Fruit fly (Drosophila melanogaster): ENCODE data around the gene CG42540.

CG42540 gene

dm6 chr3L:4548380-4548779 lies 7.5 kb upstream of the CG42540 start:
- TF ChIP-seq cnc (optimal IDR thresholded peaks at IDR 0.05) (no peak), CG33017 (tag; optimal IDR thresholded peaks at IDR 0.05) (no peak), ovo (GFP tag; optimal IDR thresholded peaks at IDR 0.05) (no peak), Crg-1 (GFP tag; optimal IDR thresholded peaks at IDR 0.05) (no peak), CG7045 (GFP tag; optimal IDR thresholded peaks at IDR 0.05) (no peak), CG14711 (tag; optimal IDR thresholded peaks at IDR 0.05) (no peak), Mnt (GFP tag; optimal IDR thresholded peaks at IDR 0.05) (no peak), kay (GFP tag; ENCODE audit: borderline replicate concordance) (no peak), cic (GFP tag; optimal IDR thresholded peaks at IDR 0.05) (no peak), tj (GFP tag; optimal IDR thresholded peaks at IDR 0.05) (no peak), pad (GFP tag; optimal IDR thresholded peaks at IDR 0.05) (no peak), CG11617 (GFP tag; optimal IDR thresholded peaks at IDR 0.05) (no peak), CG12768 (GFP tag; optimal IDR thresholded peaks at IDR 0.05) (no peak)

- TF ChIP-seq CG7045 (GFP tag; optimal IDR thresholded peaks at IDR 0.05): no peak
- no peak for TF ChIP-seq CG33017 (tag; optimal IDR thresholded peaks at IDR 0.05)
- TF ChIP-seq toe (GFP tag; optimal IDR thresholded peaks at IDR 0.05): no peak
- TF ChIP-seq kay (GFP tag; ENCODE audit: borderline replicate concordance): no peak
- no peak for TF ChIP-seq Clk (GFP tag; optimal IDR thresholded peaks at IDR 0.05)
- TF ChIP-seq Crg-1 (GFP tag; optimal IDR thresholded peaks at IDR 0.05): no peak
- TF ChIP-seq cic (GFP tag; optimal IDR thresholded peaks at IDR 0.05): no peak
- TF ChIP-seq CG12768 (GFP tag; optimal IDR thresholded peaks at IDR 0.05): no peak
- no peak for TF ChIP-seq CG5204 (GFP tag; optimal IDR thresholded peaks at IDR 0.05)
- TF ChIP-seq CG7101 (tag; optimal IDR thresholded peaks at IDR 0.05): no peak
- TF ChIP-seq Hr96 (GFP tag; optimal IDR thresholded peaks at IDR 0.05): no peak
- no peak for TF ChIP-seq pad (GFP tag; optimal IDR thresholded peaks at IDR 0.05)
Measured at dm6 chr3L:4549341-4549740, 6.5 kb upstream of the CG42540 start.

dm6 chr3L:4550153-4550802 lies 5.6 kb upstream of the CG42540 start:
- no peak for TF ChIP-seq Clk (GFP tag; optimal IDR thresholded peaks at IDR 0.05)
- peak; percentile 27 for TF ChIP-seq cic (GFP tag; optimal IDR thresholded peaks at IDR 0.05)

dm6 chr3L:4551810-4552209 lies 4.1 kb upstream of the CG42540 start:
- TF ChIP-seq Mnt (GFP tag; optimal IDR thresholded peaks at IDR 0.05) (no peak), pad (GFP tag; optimal IDR thresholded peaks at IDR 0.05) (no peak), toe (GFP tag; optimal IDR thresholded peaks at IDR 0.05) (no peak), Crg-1 (GFP tag; optimal IDR thresholded peaks at IDR 0.05) (no peak), CG7045 (GFP tag; optimal IDR thresholded peaks at IDR 0.05) (no peak), bab1 (GFP tag; optimal IDR thresholded peaks at IDR 0.05) (no peak), CG1620 (GFP tag; optimal IDR thresholded peaks at IDR 0.05) (no peak), CG33017 (tag; optimal IDR thresholded peaks at IDR 0.05) (no peak), Clk (GFP tag; optimal IDR thresholded peaks at IDR 0.05) (no peak), CG14711 (tag; optimal IDR thresholded peaks at IDR 0.05) (no peak), CG5204 (GFP tag; optimal IDR thresholded peaks at IDR 0.05) (no peak)

dm6 chr3L:4553395-4553794 lies 2.5 kb upstream of the CG42540 start:
- TF ChIP-seq cnc (optimal IDR thresholded peaks at IDR 0.05) (no peak), CG1620 (GFP tag; optimal IDR thresholded peaks at IDR 0.05) (no peak), tj (GFP tag; optimal IDR thresholded peaks at IDR 0.05) (no peak), CG12768 (GFP tag; optimal IDR thresholded peaks at IDR 0.05) (no peak), CG14711 (tag; optimal IDR thresholded peaks at IDR 0.05) (no peak), ovo (GFP tag; optimal IDR thresholded peaks at IDR 0.05) (no peak), Hr96 (GFP tag; optimal IDR thresholded peaks at IDR 0.05) (no peak), cic (GFP tag; optimal IDR thresholded peaks at IDR 0.05) (no peak), CG33017 (tag; optimal IDR thresholded peaks at IDR 0.05) (no peak), kay (GFP tag; ENCODE audit: borderline replicate concordance) (no peak), CG7101 (tag; optimal IDR thresholded peaks at IDR 0.05) (no peak), CG7045 (GFP tag; optimal IDR thresholded peaks at IDR 0.05) (no peak), CG5204 (GFP tag; optimal IDR thresholded peaks at IDR 0.05) (no peak), CG11617 (GFP tag; optimal IDR thresholded peaks at IDR 0.05) (no peak), Clk (GFP tag; optimal IDR thresholded peaks at IDR 0.05) (no peak)

dm6 chr3L:4554216-4554615 lies 1.7 kb upstream of the CG42540 start:
- TF ChIP-seq Hr96 (GFP tag; optimal IDR thresholded peaks at IDR 0.05): no peak
- no peak for TF ChIP-seq bab1 (GFP tag; optimal IDR thresholded peaks at IDR 0.05)
- no peak for TF ChIP-seq CG1620 (GFP tag; optimal IDR thresholded peaks at IDR 0.05)
- no peak for TF ChIP-seq pad (GFP tag; optimal IDR thresholded peaks at IDR 0.05)
- TF ChIP-seq cnc (optimal IDR thresholded peaks at IDR 0.05): no peak
- TF ChIP-seq tj (GFP tag; optimal IDR thresholded peaks at IDR 0.05): no peak
- no peak for TF ChIP-seq CG33017 (tag; optimal IDR thresholded peaks at IDR 0.05)
- no peak for TF ChIP-seq Mnt (GFP tag; optimal IDR thresholded peaks at IDR 0.05)
- TF ChIP-seq CG14711 (tag; optimal IDR thresholded peaks at IDR 0.05): no peak
- no peak for TF ChIP-seq CG7045 (GFP tag; optimal IDR thresholded peaks at IDR 0.05)
- no peak for TF ChIP-seq CG7101 (tag; optimal IDR thresholded peaks at IDR 0.05)
- TF ChIP-seq CG5204 (GFP tag; optimal IDR thresholded peaks at IDR 0.05): no peak
- TF ChIP-seq CG12768 (GFP tag; optimal IDR thresholded peaks at IDR 0.05): no peak

dm6 chr3L:4555136-4555535 lies 751 bp upstream of the CG42540 start, which contains the start of gene CG33777:
CG33777 (minus strand) TSS chr3L:4555236.
- TF ChIP-seq Hr96 (GFP tag; optimal IDR thresholded peaks at IDR 0.05) (no peak), bab1 (GFP tag; optimal IDR thresholded peaks at IDR 0.05) (no peak), cic (GFP tag; optimal IDR thresholded peaks at IDR 0.05) (no peak), cnc (optimal IDR thresholded peaks at IDR 0.05) (no peak), kay (GFP tag; ENCODE audit: borderline replicate concordance) (no peak), Mnt (GFP tag; optimal IDR thresholded peaks at IDR 0.05) (no peak), pad (GFP tag; optimal IDR thresholded peaks at IDR 0.05) (no peak), CG7101 (tag; optimal IDR thresholded peaks at IDR 0.05) (no peak), CG12768 (GFP tag; optimal IDR thresholded peaks at IDR 0.05) (no peak), CG7045 (GFP tag; optimal IDR thresholded peaks at IDR 0.05) (no peak), tj (GFP tag; optimal IDR thresholded peaks at IDR 0.05) (no peak), CG14711 (tag; optimal IDR thresholded peaks at IDR 0.05) (no peak), CG5204 (GFP tag; optimal IDR thresholded peaks at IDR 0.05) (no peak), CG33017 (tag; optimal IDR thresholded peaks at IDR 0.05) (no peak), Crg-1 (GFP tag; optimal IDR thresholded peaks at IDR 0.05) (no peak), CG1620 (GFP tag; optimal IDR thresholded peaks at IDR 0.05) (no peak), Clk (GFP tag; optimal IDR thresholded peaks at IDR 0.05) (no peak)

All from whole organism, adult.